Fruit fly (Drosophila melanogaster): ENCODE measurements around the gene CG5823.
A peak's percentile ranks its signal among the peaks of the same experiment; 100 is the strongest.

CG5823 gene

dm6 chr3R:17539789-17540496 lies 5.6 kb upstream of the CG5823 start, which contains the start of gene SF1 (continued):
- no peak for TF ChIP-seq CG7368 (GFP tag; optimal IDR thresholded peaks at IDR 0.05)
- TF ChIP-seq spab (GFP tag; optimal IDR thresholded peaks at IDR 0.05), result no peak
- peak; percentile 62 for TF ChIP-seq esn (GFP tag; optimal IDR thresholded peaks at IDR 0.05)
- TF ChIP-seq Met (GFP tag; optimal IDR thresholded peaks at IDR 0.05), result no peak
- peak; percentile 22 for TF ChIP-seq CG6792 (GFP tag; optimal IDR thresholded peaks at IDR 0.05)
- TF ChIP-seq ss (GFP tag; optimal IDR thresholded peaks at IDR 0.05), result no peak
- TF ChIP-seq acj6 (GFP tag; optimal IDR thresholded peaks at IDR 0.05), result no peak
- TF ChIP-seq CG11294 (GFP tag; IDR thresholded peaks at IDR 0.05), result no peak
- TF ChIP-seq Blimp-1 (GFP tag; optimal IDR thresholded peaks at IDR 0.05), result no peak
- no peak for TF ChIP-seq fd85E (GFP tag; optimal IDR thresholded peaks at IDR 0.05)
- no peak for TF ChIP-seq salr (GFP tag; optimal IDR thresholded peaks at IDR 0.05)
- no peak for TF ChIP-seq Eip75B (GFP tag; optimal IDR thresholded peaks at IDR 0.05)
- TF ChIP-seq CG11902 (GFP tag; optimal IDR thresholded peaks at IDR 0.05), result peak; percentile 37
- TF ChIP-seq vri (GFP tag; optimal IDR thresholded peaks at IDR 0.05), result no peak
- no peak for TF ChIP-seq Lpt (GFP tag; optimal IDR thresholded peaks at IDR 0.05)
- TF ChIP-seq CG6163 (GFP tag; IDR thresholded peaks at IDR 0.05), result no peak; the same call in 2 of the 3 replicates
- peak; percentile 37 for TF ChIP-seq Sox15 (GFP tag; optimal IDR thresholded peaks at IDR 0.05)
- TF ChIP-seq Eip78C (GFP tag), result no peak

DNA sequence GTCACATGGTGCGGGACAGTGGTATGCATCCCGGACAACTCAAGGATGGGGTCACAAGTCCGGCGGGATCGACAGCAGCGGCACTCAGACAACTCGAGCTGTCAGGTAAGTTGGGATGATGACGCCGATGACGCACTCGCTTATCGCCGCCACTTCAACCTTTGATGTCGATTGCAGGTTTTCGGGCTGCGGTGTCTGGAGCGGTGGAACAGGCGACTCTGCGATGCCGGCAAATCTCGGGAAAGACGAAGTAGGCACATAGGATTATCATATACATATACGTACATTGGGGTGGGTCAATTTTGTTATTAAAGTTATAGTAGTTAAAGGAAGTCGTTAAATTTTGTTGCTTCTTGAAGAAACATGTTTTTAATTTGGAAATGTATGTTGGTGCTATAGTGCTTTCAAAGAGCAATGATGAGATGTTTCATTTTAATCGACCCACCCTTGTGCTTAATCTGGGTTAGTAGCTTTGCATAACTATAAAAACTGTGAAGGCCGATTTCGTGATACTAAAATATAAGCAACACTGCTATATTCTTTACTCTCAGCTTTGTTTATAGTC lies 2.3 kb upstream of the CG5823 start:
- TF ChIP-seq CG32006 (GFP tag; optimal IDR thresholded peaks at IDR 0.05), result peak; percentile 23
- peak; percentile 22 for TF ChIP-seq vri (GFP tag; optimal IDR thresholded peaks at IDR 0.05)
- peak; percentile 18 for TF ChIP-seq pdm3 (GFP tag; optimal IDR thresholded peaks at IDR 0.05)
- TF ChIP-seq Sox14 (GFP tag; optimal IDR thresholded peaks at IDR 0.05), result peak; percentile 21
- TF ChIP-seq Met (GFP tag; optimal IDR thresholded peaks at IDR 0.05), result peak; percentile 16
- no peak for TF ChIP-seq lz (GFP tag; optimal IDR thresholded peaks at IDR 0.05)
- TF ChIP-seq Hr39 (GFP tag; optimal IDR thresholded peaks at IDR 0.05), result peak; percentile 29
- TF ChIP-seq CG15336 (GFP tag; IDR thresholded peaks at IDR 0.05), result peak; percentile 29; the same call in 1 of the 2 replicates
- TF ChIP-seq topi (GFP tag; optimal IDR thresholded peaks at IDR 0.05), result peak; percentile 46
- peak in 1 of 2 experiments; percentile 4 for TF ChIP-seq salr (GFP tag; optimal IDR thresholded peaks at IDR 0.05)
- TF ChIP-seq CG8119 (GFP tag; IDR thresholded peaks at IDR 0.05), result 0 out of 3 replicates have a peak, but pooled peaks have one; percentile 19
- peak; percentile 18 for TF ChIP-seq net (GFP tag; optimal IDR thresholded peaks at IDR 0.05)
- peak; percentile 98 for TF ChIP-seq svp (GFP tag)
- TF ChIP-seq dsx (GFP tag; optimal IDR thresholded peaks at IDR 0.05; ENCODE audit: poor library complexity, severe bottlenecking), result no peak
- no peak for TF ChIP-seq achi (GFP tag; optimal IDR thresholded peaks at IDR 0.05)
- TF ChIP-seq CG6163 (GFP tag; IDR thresholded peaks at IDR 0.05), result peak; percentile 31; the same call in 1 of the 3 replicates
- peak; percentile 37 for TF ChIP-seq esn (GFP tag; optimal IDR thresholded peaks at IDR 0.05)
- no peak for TF ChIP-seq Hr38 (GFP tag; optimal IDR thresholded peaks at IDR 0.05)

dm6 chr3R:17535106-17535764 lies 848 bp upstream of the CG5823 start:
- TF ChIP-seq topi (GFP tag; optimal IDR thresholded peaks at IDR 0.05) (no peak), Blimp-1 (GFP tag; optimal IDR thresholded peaks at IDR 0.05) (no peak), CG3919 (GFP tag; optimal IDR thresholded peaks at IDR 0.05) (peak; percentile 47), CG6808 (GFP tag; optimal IDR thresholded peaks at IDR 0.05) (peak; percentile 17), CG8119 (GFP tag; IDR thresholded peaks at IDR 0.05) (no peak), CG3032 (tag; optimal IDR thresholded peaks at IDR 0.05) (peak; percentile 73), Eip93F (GFP tag; optimal IDR thresholded peaks at IDR 0.05) (peak; percentile 32), ss (GFP tag; optimal IDR thresholded peaks at IDR 0.05) (peak in 1 of 2 experiments; percentile 47), Eip75B (GFP tag; optimal IDR thresholded peaks at IDR 0.05) (no peak), CG8319 (GFP tag; optimal IDR thresholded peaks at IDR 0.05) (peak; percentile 11), Eip78C (GFP tag) (peak; percentile 75), fd59A (GFP tag; optimal IDR thresholded peaks at IDR 0.05) (no peak), net (GFP tag; optimal IDR thresholded peaks at IDR 0.05) (peak; percentile 68), Gug (GFP tag; IDR thresholded peaks at IDR 0.05) (peak; percentile 34), CG34406 (GFP tag; optimal IDR thresholded peaks at IDR 0.05) (peak; percentile 56), CG32006 (GFP tag; optimal IDR thresholded peaks at IDR 0.05) (peak; percentile 51), CG8632 (GFP tag; optimal IDR thresholded peaks at IDR 0.05) (peak; percentile 65), CG7368 (GFP tag; optimal IDR thresholded peaks at IDR 0.05) (peak; percentile 21), Ets21C (GFP tag; optimal IDR thresholded peaks at IDR 0.05) (no peak), lz (GFP tag; optimal IDR thresholded peaks at IDR 0.05) (peak; percentile 17), CG11294 (GFP tag; IDR thresholded peaks at IDR 0.05) (no peak), CG4318 (GFP tag; optimal IDR thresholded peaks at IDR 0.05) (no peak), Sox15 (GFP tag; optimal IDR thresholded peaks at IDR 0.05) (no peak), CG1621 (tag; optimal IDR thresholded peaks at IDR 0.05) (no peak), fkh (GFP tag; optimal IDR thresholded peaks at IDR 0.05) (no peak)
